Fruit fly (Drosophila melanogaster): ENCODE measurements around the gene CG13829.

- TF ChIP-seq CTCF (optimal IDR thresholded peaks at IDR 0.05) (no peak), CG8478 (optimal IDR thresholded peaks at IDR 0.05) (no peak)
Observed at dm6 chr3R:23170335-23170734, 9.2 kb upstream of the CG13829 start.
